Fruit fly (Drosophila melanogaster) whole organism, adult: ENCODE measurements around the gene AGO2.

Source experiments
- CG11617 ChIP-seq: fragments of 200-800 bp; sonication (Bioruptor generic); optimal IDR thresholded peaks from 2 replicates; lab custom pipeline; 2017; ENCODE audit warnings: mild to moderate bottlenecking, missing biosample characterization, missing genetic modification reagents, missing genetic modification characterization
- CG12768 ChIP-seq: fragments of 200-800 bp; sonication (Bioruptor generic); optimal IDR thresholded peaks from 2 replicates; lab custom pipeline; 2017; ENCODE audit warnings: missing biosample characterization, missing genetic modification characterization, mild to moderate bottlenecking, moderate library complexity, missing genetic modification reagents
- CG14711 ChIP-seq: fragments of 200-800 bp; sonication (Bioruptor generic); optimal IDR thresholded peaks from 2 replicates; lab custom pipeline; 2018; ENCODE audit warnings: missing biosample characterization, mild to moderate bottlenecking, missing genetic modification characterization, moderate library complexity
- CG1620 ChIP-seq: fragments of 200-800 bp; sonication (Bioruptor generic); optimal IDR thresholded peaks from 2 replicates; lab custom pipeline; 2016; ENCODE audit warnings: missing biosample characterization, missing genetic modification characterization
- CG33017 ChIP-seq: fragments of 200-800 bp; sonication (Bioruptor generic); optimal IDR thresholded peaks from 2 replicates; lab custom pipeline; 2018; ENCODE audit warnings: missing biosample characterization, mild to moderate bottlenecking, missing genetic modification characterization, moderate library complexity
- CG5204 ChIP-seq: fragments of 200-800 bp; sonication (Bioruptor generic); optimal IDR thresholded peaks from 2 replicates; lab custom pipeline; 2016; ENCODE audit warnings: missing biosample characterization, missing genetic modification characterization
- CG7045 ChIP-seq: fragments of 200-800 bp; sonication (Bioruptor generic); optimal IDR thresholded peaks from 2 replicates; lab custom pipeline; 2017; ENCODE audit warnings: missing biosample characterization, mild to moderate bottlenecking, missing genetic modification characterization
- CG7101 ChIP-seq: fragments of 200-800 bp; sonication (Bioruptor generic); optimal IDR thresholded peaks from 2 replicates; lab custom pipeline; 2018; ENCODE audit warnings: missing biosample characterization, mild to moderate bottlenecking, missing genetic modification characterization, moderate library complexity
- Clk ChIP-seq: fragments of 200-800 bp; sonication (Bioruptor generic); optimal IDR thresholded peaks from 2 replicates; lab custom pipeline; 2017; ENCODE audit warnings: missing biosample characterization, missing genetic modification characterization
- Crg-1 ChIP-seq: fragments of 200-800 bp; sonication (Bioruptor generic); optimal IDR thresholded peaks from 2 replicates; lab custom pipeline; 2016; ENCODE audit warnings: missing biosample characterization, missing genetic modification characterization
- Hr96 ChIP-seq: fragments of 200-800 bp; sonication (Bioruptor generic); optimal IDR thresholded peaks from 2 replicates; lab custom pipeline; 2016; ENCODE audit warnings: missing biosample characterization, missing genetic modification characterization
- Mnt ChIP-seq: fragments of 200-800 bp; sonication (Bioruptor generic); optimal IDR thresholded peaks from 2 replicates; lab custom pipeline; 2016; ENCODE audit warnings: missing biosample characterization, mild to moderate bottlenecking, missing genetic modification characterization
- bab1 ChIP-seq: fragments of 200-800 bp; sonication (Bioruptor generic); optimal IDR thresholded peaks from 3 replicates; lab custom pipeline; 2019; ENCODE audit warnings: missing biosample characterization, mild to moderate bottlenecking, missing genetic modification characterization, moderate library complexity
- cic ChIP-seq: fragments of 200-800 bp; sonication (Bioruptor generic); optimal IDR thresholded peaks from 2 replicates; lab custom pipeline; 2017; ENCODE audit warnings: missing biosample characterization, mild to moderate bottlenecking, missing genetic modification characterization, moderate library complexity
- cnc ChIP-seq, 2 experiments: fragments of >200 bp; optimal IDR thresholded peaks; 2 replicates each; lab custom pipeline; 2017
- kay ChIP-seq: fragments of 200-800 bp; sonication (Bioruptor generic); peaks from one replicate; lab custom pipeline; 2016; ENCODE audit warnings: missing biosample characterization, missing genetic modification characterization, borderline replicate concordance
- ovo ChIP-seq: fragments of 200-800 bp; sonication (Bioruptor generic); optimal IDR thresholded peaks from 2 replicates; lab custom pipeline; 2016; ENCODE audit warnings: missing biosample characterization, missing genetic modification characterization
- pad ChIP-seq: fragments of 200-800 bp; sonication (Bioruptor generic); optimal IDR thresholded peaks from 3 replicates; lab custom pipeline; 2017; ENCODE audit warnings: missing biosample characterization, missing genetic modification characterization, mild to moderate bottlenecking, moderate library complexity, missing genetic modification reagents
- tj ChIP-seq: fragments of 200-800 bp; sonication (Bioruptor generic); optimal IDR thresholded peaks from 3 replicates; lab custom pipeline; 2017; ENCODE audit warnings: missing biosample characterization, mild to moderate bottlenecking, missing genetic modification characterization, moderate library complexity
- toe ChIP-seq: fragments of 200-800 bp; sonication (Bioruptor generic); optimal IDR thresholded peaks from 2 replicates; lab custom pipeline; 2016; ENCODE audit warnings: missing biosample characterization, missing genetic modification characterization

Gene AGO2

DNA sequence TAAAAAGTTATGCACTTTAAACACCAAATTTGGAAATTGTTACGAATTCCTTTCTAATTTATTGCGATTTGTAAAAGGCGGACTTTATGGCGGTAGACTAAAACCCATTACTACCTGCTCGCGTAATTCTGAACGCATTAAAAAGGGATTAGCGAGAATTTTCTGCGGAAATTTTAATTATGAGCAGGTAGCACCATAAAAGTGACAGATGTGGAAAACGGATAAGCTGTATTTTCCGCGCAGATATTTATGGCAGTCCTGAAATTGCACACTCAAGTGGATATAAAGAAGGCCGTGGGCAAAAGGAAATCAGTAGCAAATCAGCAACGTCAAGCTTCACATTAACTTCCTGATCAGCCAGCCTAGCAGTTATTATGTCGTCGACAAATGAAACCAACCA is 45.2 kb upstream of the AGO2 start, which contains the start of gene Z600:
Gene Z600 (plus strand): TSS at position 312 of the 400 bp plus-strand sequence.
- TF ChIP-seq toe (GFP tag; lab: Kevin White, UChicago) (no peak), Crg-1 (GFP tag; lab: Kevin White, UChicago) (no peak), CG14711 (tag; lab: Kevin White, UChicago) (no peak), CG12768 (GFP tag; lab: Kevin White, UChicago) (no peak), CG11617 (GFP tag; lab: Kevin White, UChicago) (no peak), ovo (GFP tag; lab: Kevin White, UChicago) (no peak)

DNA sequence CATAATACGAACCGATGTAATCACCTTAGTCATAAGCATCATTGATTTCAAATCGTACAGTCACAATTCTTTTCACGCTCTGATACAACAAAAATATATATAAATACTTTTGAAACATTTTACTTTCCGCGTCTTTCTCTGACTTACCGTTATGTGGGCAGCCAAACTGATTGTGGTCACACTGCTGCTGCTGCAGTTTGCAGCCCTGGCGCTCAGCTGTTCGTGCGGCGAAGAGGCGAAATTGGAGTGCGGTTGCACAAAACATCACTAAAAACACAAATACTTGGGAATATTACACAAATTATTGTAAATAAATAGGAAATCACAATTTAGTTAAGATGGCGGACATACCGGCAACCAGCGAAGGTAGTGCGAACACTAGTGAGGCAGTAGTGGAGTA is 44.5 kb upstream of the AGO2 start, which contains the start of the genes gdl and gdl-ORF39:
Gene gdl (plus strand): TSS at position 48 of the 400 bp plus-strand sequence.
Gene gdl-ORF39 (plus strand): TSS at position 48 of the 400 bp plus-strand sequence.
- peak; percentile 54 for TF ChIP-seq Mnt (GFP tag; lab: Kevin White, UChicago)
- no peak for TF ChIP-seq CG14711 (tag; lab: Kevin White, UChicago)
- TF ChIP-seq bab1: peak; percentile 54

DNA sequence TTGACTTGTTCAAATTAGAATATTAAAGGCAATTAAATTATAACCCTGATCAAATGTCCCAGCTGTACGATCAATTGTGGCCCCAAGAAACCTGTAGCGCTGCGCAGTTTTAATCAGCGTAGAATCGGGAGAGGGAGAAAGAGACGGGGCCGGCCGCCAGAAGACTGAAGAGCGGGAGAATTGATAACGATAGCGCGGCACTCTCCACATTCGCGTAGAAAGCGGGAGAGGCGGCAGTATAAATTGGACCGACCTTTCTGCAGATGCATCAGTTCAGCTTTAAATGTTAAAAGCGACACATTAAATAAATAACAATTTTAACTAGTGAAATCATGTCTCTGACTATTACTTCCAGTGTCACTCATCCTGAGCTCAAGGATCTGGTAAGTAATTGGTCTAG is 43.1 kb upstream of the AGO2 start, which contains the start of gene MsrA:
Gene MsrA (plus strand): TSS at position 266 of the 400 bp plus-strand sequence.
- peak; percentile 80 for TF ChIP-seq tj (GFP tag; lab: Kevin White, UChicago)
- peak; percentile 36 for TF ChIP-seq bab1
- TF ChIP-seq kay (GFP tag; lab: Kevin White, UChicago): peak; percentile 31
- TF ChIP-seq Crg-1 (GFP tag; lab: Kevin White, UChicago): no peak
- no peak for TF ChIP-seq CG14711 (tag; lab: Kevin White, UChicago)
- peak; percentile 20 for TF ChIP-seq CG7101 (tag; lab: Kevin White, UChicago)
- peak; percentile 49 for TF ChIP-seq cic (GFP tag; lab: Kevin White, UChicago)
- peak; percentile 51 for TF ChIP-seq Mnt (GFP tag; lab: Kevin White, UChicago)
- TF ChIP-seq CG33017: peak; percentile 12
- TF ChIP-seq Hr96 (GFP tag; lab: Kevin White, UChicago): peak; percentile 2
- TF ChIP-seq CG5204 (GFP tag; lab: Kevin White, UChicago): no peak

DNA sequence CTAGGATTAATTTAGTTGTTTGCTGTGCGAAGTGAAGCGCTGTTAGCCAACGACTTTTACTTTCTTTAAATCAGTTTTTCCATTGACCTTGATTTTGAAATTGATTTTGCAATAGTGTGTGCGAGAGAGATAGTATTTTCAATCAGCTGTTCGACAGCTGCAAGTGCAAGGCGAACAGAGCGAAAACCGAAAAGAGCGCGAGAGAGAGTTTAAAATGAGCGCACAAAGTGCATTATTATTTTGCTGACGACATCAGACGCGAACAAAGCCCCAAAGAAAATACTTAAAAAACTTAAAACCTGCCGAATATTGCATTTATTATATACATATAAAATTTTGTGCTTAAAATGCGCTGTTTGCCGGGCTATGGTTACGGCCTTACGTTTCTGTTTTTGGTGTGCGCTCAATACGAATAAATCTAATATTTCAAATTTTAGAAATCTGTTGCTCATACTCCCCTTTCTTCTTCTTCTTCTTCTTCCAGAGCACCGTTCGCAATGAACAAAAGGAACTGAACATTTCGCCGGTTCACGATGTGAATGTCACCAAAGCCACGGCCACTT is 42.1 kb upstream of the AGO2 start:
- TF ChIP-seq CG14711 (tag; lab: Kevin White, UChicago) (no peak), toe (GFP tag; lab: Kevin White, UChicago) (no peak), CG12768 (GFP tag; lab: Kevin White, UChicago) (peak; percentile 42), Hr96 (GFP tag; lab: Kevin White, UChicago) (no peak), CG5204 (GFP tag; lab: Kevin White, UChicago) (no peak), Clk (GFP tag; lab: Kevin White, UChicago) (no peak), CG11617 (GFP tag; lab: Kevin White, UChicago) (peak; percentile 55), kay (GFP tag; lab: Kevin White, UChicago) (peak; percentile 98), tj (GFP tag; lab: Kevin White, UChicago) (peak; percentile 98), bab1 (peak; percentile 37), pad (GFP tag; lab: Kevin White, UChicago) (peak; percentile 41), ovo (GFP tag; lab: Kevin White, UChicago) (no peak), cnc (optimal IDR thresholded peaks at IDR 0.05; lab: Kevin White, UChicago) (no peak), CG7101 (tag; lab: Kevin White, UChicago) (no peak), Crg-1 (GFP tag; lab: Kevin White, UChicago) (no peak), Mnt (GFP tag; lab: Kevin White, UChicago) (peak; percentile 44), CG7045 (GFP tag; lab: Kevin White, UChicago) (no peak), CG33017 (peak; percentile 57), CG1620 (GFP tag; lab: Kevin White, UChicago) (no peak), cic (GFP tag; lab: Kevin White, UChicago) (peak; percentile 65)

DNA sequence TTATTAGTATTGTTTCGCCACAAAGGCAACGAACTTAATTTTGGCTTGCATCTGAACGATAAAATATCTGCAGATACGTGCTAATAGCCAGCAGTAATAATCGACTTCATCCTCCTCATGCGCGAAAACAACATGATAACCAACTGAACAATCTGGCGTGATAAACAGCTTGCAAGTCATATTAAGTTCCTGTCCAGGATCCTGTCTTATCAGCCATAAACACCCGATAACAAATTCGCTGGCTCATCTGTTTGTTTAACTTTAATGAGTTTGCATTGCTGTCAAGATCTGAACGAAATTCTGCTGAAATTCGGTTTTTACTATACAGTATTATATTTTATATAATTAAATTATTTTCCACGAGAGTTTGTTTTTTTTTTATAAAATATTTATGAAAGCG is 40.6 kb upstream of the AGO2 start:
- no peak for TF ChIP-seq CG1620 (GFP tag; lab: Kevin White, UChicago)
- TF ChIP-seq Clk (GFP tag; lab: Kevin White, UChicago): no peak
- no peak for TF ChIP-seq CG33017
- no peak for TF ChIP-seq CG7101 (tag; lab: Kevin White, UChicago)
- no peak for TF ChIP-seq Mnt (GFP tag; lab: Kevin White, UChicago)
- TF ChIP-seq CG5204 (GFP tag; lab: Kevin White, UChicago): no peak
- no peak for TF ChIP-seq CG11617 (GFP tag; lab: Kevin White, UChicago)
- TF ChIP-seq tj (GFP tag; lab: Kevin White, UChicago): peak; percentile 78
- TF ChIP-seq ovo (GFP tag; lab: Kevin White, UChicago): no peak
- TF ChIP-seq CG12768 (GFP tag; lab: Kevin White, UChicago): no peak
- no peak for TF ChIP-seq Crg-1 (GFP tag; lab: Kevin White, UChicago)
- no peak for TF ChIP-seq kay (GFP tag; lab: Kevin White, UChicago)
- no peak for TF ChIP-seq cic (GFP tag; lab: Kevin White, UChicago)
- no peak for TF ChIP-seq pad (GFP tag; lab: Kevin White, UChicago)
- peak in 1 of 2 experiments; percentile 64 for TF ChIP-seq cnc (optimal IDR thresholded peaks at IDR 0.05; lab: Kevin White, UChicago)
- no peak for TF ChIP-seq CG14711 (tag; lab: Kevin White, UChicago)

DNA sequence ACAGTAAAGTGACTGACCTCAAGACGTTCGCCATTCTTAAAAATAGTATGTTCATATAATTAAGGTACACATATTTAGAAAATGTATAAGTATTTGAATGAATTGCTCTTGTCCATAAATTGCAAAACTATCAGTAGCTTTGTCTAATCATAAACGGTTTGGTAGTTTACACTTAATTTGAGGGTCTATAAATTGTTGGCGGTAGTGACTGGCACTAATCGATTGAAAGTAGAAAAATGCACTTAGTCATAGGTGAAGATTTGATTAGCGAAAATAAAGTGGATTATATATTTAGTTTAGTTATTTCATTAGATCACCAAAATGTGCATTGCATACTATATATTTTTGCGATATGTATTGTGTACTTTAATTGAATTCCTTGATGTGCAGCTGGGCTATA is 40.2 kb upstream of the AGO2 start:
- TF ChIP-seq cnc (optimal IDR thresholded peaks at IDR 0.05; lab: Kevin White, UChicago) (peak in 1 of 2 experiments; percentile 63), kay (GFP tag; lab: Kevin White, UChicago) (peak; percentile 66), CG12768 (GFP tag; lab: Kevin White, UChicago) (no peak), bab1 (no peak)
